Fruit fly (Drosophila melanogaster): ENCODE measurements around the gene Edem1.

Edem1 gene

dm6 chrX:1908757-1909156 lies at the start of gene Edem1, which contains the start of gene Rbcn-3B (continued):
- TF ChIP-seq dsx (GFP tag; optimal IDR thresholded peaks at IDR 0.05; ENCODE audit: poor library complexity, severe bottlenecking) (peak; percentile 83), Eip75B (GFP tag; optimal IDR thresholded peaks at IDR 0.05) (no peak), Gug (GFP tag; IDR thresholded peaks at IDR 0.05) (no peak), Smox (GFP tag; optimal IDR thresholded peaks at IDR 0.05) (no peak), acj6 (GFP tag; optimal IDR thresholded peaks at IDR 0.05) (no peak), cyc (GFP tag; optimal IDR thresholded peaks at IDR 0.05) (no peak), OdsH (GFP tag; optimal IDR thresholded peaks at IDR 0.05) (no peak)

dm6 chrX:1952898-1953297 lies 44.3 kb upstream of the Edem1 start:
- peak; percentile 25 for TF ChIP-seq OdsH (GFP tag; optimal IDR thresholded peaks at IDR 0.05)
- peak; percentile 27 for TF ChIP-seq fkh (GFP tag; optimal IDR thresholded peaks at IDR 0.05)
- TF ChIP-seq CG6792 (GFP tag; optimal IDR thresholded peaks at IDR 0.05): peak; percentile 18
- no peak for TF ChIP-seq Eip93F (GFP tag; optimal IDR thresholded peaks at IDR 0.05)
- TF ChIP-seq Eip75B (GFP tag; optimal IDR thresholded peaks at IDR 0.05): peak; percentile 15
- peak; percentile 62 for TF ChIP-seq svp (GFP tag)
- TF ChIP-seq Blimp-1 (GFP tag; optimal IDR thresholded peaks at IDR 0.05): no peak
- peak; percentile 10 for TF ChIP-seq CG6854 (GFP tag; optimal IDR thresholded peaks at IDR 0.05)
- peak; percentile 31 for TF ChIP-seq CG3919 (GFP tag; optimal IDR thresholded peaks at IDR 0.05)
- TF ChIP-seq fd59A (GFP tag; optimal IDR thresholded peaks at IDR 0.05): no peak
- TF ChIP-seq Hr39 (GFP tag; optimal IDR thresholded peaks at IDR 0.05): peak; percentile 58
- TF ChIP-seq cyc (GFP tag; optimal IDR thresholded peaks at IDR 0.05): peak; percentile 73
- TF ChIP-seq CG3032 (tag; optimal IDR thresholded peaks at IDR 0.05): peak; percentile 21
- TF ChIP-seq Eip78C (GFP tag): peak; percentile 53
- TF ChIP-seq esn (GFP tag; optimal IDR thresholded peaks at IDR 0.05): peak; percentile 31
- no peak for TF ChIP-seq eg (GFP tag; IDR thresholded peaks at IDR 0.05)
- TF ChIP-seq pdm3 (GFP tag; optimal IDR thresholded peaks at IDR 0.05): no peak
- TF ChIP-seq Sox15 (GFP tag; optimal IDR thresholded peaks at IDR 0.05): no peak
- peak; percentile 15 for TF ChIP-seq topi (GFP tag; optimal IDR thresholded peaks at IDR 0.05)
- TF ChIP-seq lz (GFP tag; optimal IDR thresholded peaks at IDR 0.05): peak; percentile 57
- peak; percentile 26 for TF ChIP-seq Met (GFP tag; optimal IDR thresholded peaks at IDR 0.05)
- peak; percentile 65 for TF ChIP-seq Sox14 (GFP tag; optimal IDR thresholded peaks at IDR 0.05)
- peak; percentile 9 for TF ChIP-seq CG1621 (tag; optimal IDR thresholded peaks at IDR 0.05)
- TF ChIP-seq CG31627 (GFP tag; optimal IDR thresholded peaks at IDR 0.05): peak; percentile 71
- TF ChIP-seq CG11902 (GFP tag; optimal IDR thresholded peaks at IDR 0.05): peak; percentile 7
- TF ChIP-seq CG6163 (GFP tag; IDR thresholded peaks at IDR 0.05): peak; percentile 43; the same call in 1 of the 3 replicates
- no peak for TF ChIP-seq CG11762 (GFP tag; optimal IDR thresholded peaks at IDR 0.05; ENCODE audit: insufficient read depth)

DNA sequence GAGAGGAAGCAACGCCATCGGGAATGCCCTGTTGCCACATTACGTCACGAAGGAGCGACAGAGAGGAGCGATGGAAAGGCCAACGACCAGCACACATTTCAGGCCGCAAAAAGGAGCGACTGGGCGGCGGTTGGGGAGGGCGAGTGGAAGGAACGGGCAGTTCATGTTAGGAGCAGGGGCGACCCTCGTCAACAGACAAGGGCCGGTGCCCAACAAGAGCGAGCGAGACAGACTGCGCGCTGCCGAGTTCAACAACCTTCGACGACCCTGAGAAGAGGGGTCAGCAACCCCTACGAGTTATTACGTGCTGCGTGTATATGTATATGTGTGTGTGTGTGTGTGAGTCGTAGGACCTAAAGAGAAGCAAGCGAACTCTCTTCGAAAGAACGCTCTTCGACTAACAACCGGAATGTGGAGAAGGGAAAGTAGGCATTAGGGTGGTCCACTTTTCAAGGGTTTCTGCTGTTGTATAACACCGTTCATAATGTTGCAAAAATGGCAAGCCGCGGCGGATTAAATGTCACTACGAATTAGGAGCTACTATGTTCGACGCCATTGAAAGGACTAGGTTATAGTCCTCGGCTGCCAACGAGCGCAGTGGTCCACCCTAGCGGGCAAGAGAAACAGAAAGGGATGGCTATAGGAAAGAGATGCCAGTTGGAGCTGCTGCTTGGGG lies 42.9 kb upstream of the Edem1 start:
- TF ChIP-seq Lpt (GFP tag; optimal IDR thresholded peaks at IDR 0.05) (peak; percentile 99), lz (GFP tag; optimal IDR thresholded peaks at IDR 0.05) (peak; percentile 99), CG11294 (GFP tag; IDR thresholded peaks at IDR 0.05) (peak; percentile 95), acj6 (GFP tag; optimal IDR thresholded peaks at IDR 0.05) (peak; percentile 99), CG10669 (GFP tag; optimal IDR thresholded peaks at IDR 0.05) (peak; percentile 99), Sox102F (GFP tag; optimal IDR thresholded peaks at IDR 0.05) (peak; percentile 99), CG1621 (tag; optimal IDR thresholded peaks at IDR 0.05) (peak; percentile 99), Eip78C (GFP tag) (peak; percentile 100), salr (GFP tag; optimal IDR thresholded peaks at IDR 0.05) (peak; percentile 98 to 99), OdsH (GFP tag; optimal IDR thresholded peaks at IDR 0.05) (peak; percentile 99), CG8632 (GFP tag; optimal IDR thresholded peaks at IDR 0.05) (peak; percentile 99), Gug (GFP tag; IDR thresholded peaks at IDR 0.05) (peak; percentile 98), CG6163 (GFP tag; IDR thresholded peaks at IDR 0.05) (peak; percentile 99), Hr39 (GFP tag; optimal IDR thresholded peaks at IDR 0.05) (peak; percentile 99), CG10631 (GFP tag; optimal IDR thresholded peaks at IDR 0.05) (peak; percentile 99), CG6276 (GFP tag; optimal IDR thresholded peaks at IDR 0.05) (peak; percentile 98), Hr38 (GFP tag; optimal IDR thresholded peaks at IDR 0.05) (peak; percentile 32), fkh (GFP tag; optimal IDR thresholded peaks at IDR 0.05) (peak; percentile 77), Sox14 (GFP tag; optimal IDR thresholded peaks at IDR 0.05) (peak; percentile 99), fd59A (GFP tag; optimal IDR thresholded peaks at IDR 0.05) (peak; percentile 98), Ets21C (GFP tag; optimal IDR thresholded peaks at IDR 0.05) (peak; percentile 98), dsx (GFP tag; optimal IDR thresholded peaks at IDR 0.05; ENCODE audit: poor library complexity, severe bottlenecking) (peak; percentile 97), Hr4 (GFP tag; optimal IDR thresholded peaks at IDR 0.05) (peak; percentile 98), Eip75B (GFP tag; optimal IDR thresholded peaks at IDR 0.05) (peak; percentile 99), spab (GFP tag; optimal IDR thresholded peaks at IDR 0.05) (peak; percentile 98), svp (GFP tag) (peak; percentile 99), CG32006 (GFP tag; optimal IDR thresholded peaks at IDR 0.05) (peak; percentile 97), dac (GFP tag; optimal IDR thresholded peaks at IDR 0.05) (peak; percentile 98), CG34406 (GFP tag; optimal IDR thresholded peaks at IDR 0.05) (peak; percentile 99)

Measured in whole organism, prepupa.